Fruit fly (Drosophila melanogaster) whole organism, wandering third instar larva: ENCODE data around the gene crb.
A peak's percentile ranks its signal among the peaks of the same experiment; 100 is the strongest.

ENCODE experiments used
- Abd-B ChIP-seq: fragments of >200 bp; optimal IDR thresholded peaks from 2 replicates; lab custom pipeline; 2017; ENCODE audit warnings: missing biosample characterization, missing genetic modification characterization
- CG32264 ChIP-seq: fragments of 200-800 bp; sonication (Bioruptor generic); optimal IDR thresholded peaks from 2 replicates; lab custom pipeline; 2016; ENCODE audit warnings: missing biosample characterization, missing genetic modification characterization
- CG9705 ChIP-seq: fragments of 200-800 bp; sonication (Bioruptor generic); optimal IDR thresholded peaks from 2 replicates; lab custom pipeline; 2018; ENCODE audit warnings: missing biosample characterization, mild to moderate bottlenecking, missing genetic modification characterization
- CrebA ChIP-seq: fragments of 200-800 bp; sonication (Bioruptor generic); optimal IDR thresholded peaks from 2 replicates; lab custom pipeline; 2016; ENCODE audit warnings: missing biosample characterization, mild to moderate bottlenecking, missing genetic modification characterization, borderline replicate concordance
- Dfd ChIP-seq: fragments of >200 bp; optimal IDR thresholded peaks from 2 replicates; lab custom pipeline; 2017; ENCODE audit warnings: missing biosample characterization, missing genetic modification characterization
- Dif ChIP-seq: fragments of 200-275, 200-300 bp; sonication (Bioruptor generic); optimal IDR thresholded peaks from 2 replicates; lab custom pipeline; 2018; ENCODE audit warnings: missing biosample characterization, missing genetic modification characterization; ENCODE audit not compliant: partially characterized antibody
- GATAd ChIP-seq: sonication (Bioruptor generic); optimal IDR thresholded peaks from 2 replicates; lab custom pipeline; 2016; ENCODE audit warnings: missing biosample characterization, missing genetic modification characterization
- HLH106 ChIP-seq: fragments of 200-800 bp; optimal IDR thresholded peaks from 3 replicates; lab custom pipeline; 2019; ENCODE audit warnings: missing biosample characterization, mild to moderate bottlenecking, missing genetic modification characterization, moderate library complexity
- Hnf4 ChIP-seq: fragments of 200-800 bp; sonication (Bioruptor generic); optimal IDR thresholded peaks from 2 replicates; lab custom pipeline; 2016; ENCODE audit warnings: missing biosample characterization, mild to moderate bottlenecking, missing genetic modification characterization
- Hr78 ChIP-seq: fragments of >200 bp; optimal IDR thresholded peaks from 2 replicates; lab custom pipeline; 2017; ENCODE audit warnings: missing biosample characterization, missing genetic modification characterization
- Hr83 ChIP-seq: fragments of 200-300 bp; sonication (Bioruptor generic); optimal IDR thresholded peaks from 2 replicates; lab custom pipeline; 2016; ENCODE audit warnings: missing biosample characterization, mild to moderate bottlenecking, missing genetic modification characterization, moderate library complexity; ENCODE audit not compliant: poor library complexity, severe bottlenecking
- Jra ChIP-seq: sonication (Bioruptor generic); optimal IDR thresholded peaks from 2 replicates; lab custom pipeline; 2016; ENCODE audit warnings: missing biosample characterization, missing genetic modification characterization
- Mio ChIP-seq: sonication (Bioruptor generic); optimal IDR thresholded peaks from 2 replicates; lab custom pipeline; 2016; ENCODE audit warnings: missing biosample characterization, missing genetic modification characterization
- Myc ChIP-seq: fragments of >200 bp; optimal IDR thresholded peaks from 2 replicates; lab custom pipeline; 2017
- N ChIP-seq: fragments of >200 bp; optimal IDR thresholded peaks from 2 replicates; lab custom pipeline; 2018; ENCODE audit warnings: missing biosample characterization, missing external identifiers, missing genetic modification characterization
- OdsH ChIP-seq: fragments of 200-800 bp; sonication (Bioruptor generic); optimal IDR thresholded peaks from 2 replicates; lab custom pipeline; 2016; ENCODE audit warnings: missing biosample characterization, mild to moderate bottlenecking, missing genetic modification characterization
- Rel ChIP-seq, 2 experiments: fragments of 200-800 bp; sonication (Bioruptor generic) in 1 of 2; optimal IDR thresholded peaks; 2 replicates in 1 of 2; 3 replicates in 1 of 2; lab custom pipeline; 2016 to 2019; ENCODE audit warnings: mild to moderate bottlenecking in 2 of 2, missing biosample characterization in 2 of 2, missing genetic modification characterization in 2 of 2, moderate library complexity in 1 of 2
- Sp1 ChIP-seq: fragments of 200-800 bp; sonication (Bioruptor generic); optimal IDR thresholded peaks from 3 replicates; lab custom pipeline; 2019; ENCODE audit warnings: missing biosample characterization, mild to moderate bottlenecking, missing genetic modification characterization, moderate library complexity
- Vsx2 ChIP-seq: fragments of 200-300, 225-300 bp; sonication (Bioruptor generic); optimal IDR thresholded peaks from 2 replicates; lab custom pipeline; 2018; ENCODE audit warnings: missing biosample characterization, missing genetic modification characterization; ENCODE audit not compliant: partially characterized antibody
- br ChIP-seq: fragments of 200-800 bp; sonication (Bioruptor generic); optimal IDR thresholded peaks from 2 replicates; lab custom pipeline; 2016; ENCODE audit warnings: missing biosample characterization, missing genetic modification characterization
- brk ChIP-seq: fragments of 200-800 bp; sonication (Bioruptor generic); optimal IDR thresholded peaks from 2 replicates; lab custom pipeline; 2016; ENCODE audit warnings: missing biosample characterization, mild to moderate bottlenecking, missing genetic modification characterization
- dl ChIP-seq, 2 experiments: fragments of 175-275, 200-275 bp in 1 of 2; fragments of 200-275 bp in 1 of 2; sonication (Bioruptor generic); optimal IDR thresholded peaks; lab custom pipeline; 2018; ENCODE audit warnings: mild to moderate bottlenecking in 2 of 2, missing biosample characterization in 2 of 2, missing genetic modification characterization in 2 of 2, moderate library complexity in 2 of 2; ENCODE audit not compliant: partially characterized antibody in 2 of 2, insufficient read depth in 1 of 2
- dmrt93B ChIP-seq: fragments of 200-800 bp; sonication (Bioruptor generic); optimal IDR thresholded peaks from 2 replicates; lab custom pipeline; 2018; ENCODE audit warnings: missing biosample characterization, mild to moderate bottlenecking, missing genetic modification characterization
- dsf ChIP-seq: sonication (Bioruptor generic); optimal IDR thresholded peaks from 2 replicates; lab custom pipeline; 2016; ENCODE audit warnings: missing biosample characterization, missing genetic modification characterization, borderline replicate concordance
- ey ChIP-seq: fragments of 200-800 bp; sonication (Bioruptor generic); optimal IDR thresholded peaks from 2 replicates; lab custom pipeline; 2016; ENCODE audit warnings: missing biosample characterization, missing genetic modification characterization
- foxo ChIP-seq, 2 experiments: fragments of 200-800 bp; sonication (Bioruptor generic); optimal IDR thresholded peaks; 2 replicates in 1 of 2; 3 replicates in 1 of 2; lab custom pipeline; 2016 to 2017; ENCODE audit warnings: missing biosample characterization in 2 of 2, missing genetic modification characterization in 2 of 2
- fru ChIP-seq: fragments of 200-800 bp; sonication (Bioruptor generic); optimal IDR thresholded peaks from 3 replicates; lab custom pipeline; 2016; ENCODE audit warnings: missing biosample characterization, mild to moderate bottlenecking, missing genetic modification characterization
- h ChIP-seq: fragments of 200-800 bp; sonication (Bioruptor generic); optimal IDR thresholded peaks from 3 replicates; lab custom pipeline; 2016; ENCODE audit warnings: missing biosample characterization, mild to moderate bottlenecking, missing genetic modification characterization
- jim ChIP-seq: fragments of 175-275, 200-325 bp; sonication (Bioruptor generic); optimal IDR thresholded peaks from 2 replicates; lab custom pipeline; 2016; ENCODE audit warnings: missing biosample characterization, mild to moderate bottlenecking, missing genetic modification characterization
- lola ChIP-seq: fragments of >200 bp; optimal IDR thresholded peaks from 2 replicates; lab custom pipeline; 2017; ENCODE audit warnings: missing biosample characterization, missing genetic modification characterization
- pan ChIP-seq: fragments of >200 bp; optimal IDR thresholded peaks from 2 replicates; lab custom pipeline; 2017
- psq ChIP-seq: fragments of 200-800 bp; sonication (Bioruptor generic); optimal IDR thresholded peaks from 3 replicates; lab custom pipeline; 2017; ENCODE audit warnings: missing biosample characterization, mild to moderate bottlenecking, missing genetic modification characterization, moderate library complexity
- rgr ChIP-seq: fragments of 200-800 bp; sonication (Bioruptor generic); optimal IDR thresholded peaks from 3 replicates; lab custom pipeline; 2016; ENCODE audit warnings: missing biosample characterization, mild to moderate bottlenecking, missing genetic modification characterization
- sage ChIP-seq: fragments of 200-800 bp; sonication (Bioruptor generic); optimal IDR thresholded peaks from 2 replicates; lab custom pipeline; 2016; ENCODE audit warnings: missing biosample characterization, mild to moderate bottlenecking, missing genetic modification characterization
- sv ChIP-seq: fragments of 200-800 bp; sonication (Bioruptor generic); optimal IDR thresholded peaks from 3 replicates; lab custom pipeline; 2016; ENCODE audit warnings: missing biosample characterization, missing genetic modification characterization
- tai ChIP-seq: sonication (Bioruptor generic); optimal IDR thresholded peaks from 2 replicates; lab custom pipeline; 2016; ENCODE audit warnings: missing biosample characterization, missing genetic modification characterization
- usp ChIP-seq: fragments of >200 bp; optimal IDR thresholded peaks from 2 replicates; lab custom pipeline; 2017; ENCODE audit warnings: missing biosample characterization, missing genetic modification characterization
- woc ChIP-seq: sonication (Bioruptor generic); optimal IDR thresholded peaks from 2 replicates; lab custom pipeline; 2016; ENCODE audit warnings: missing biosample characterization, mild to moderate bottlenecking, missing genetic modification characterization

Gene crb

DNA sequence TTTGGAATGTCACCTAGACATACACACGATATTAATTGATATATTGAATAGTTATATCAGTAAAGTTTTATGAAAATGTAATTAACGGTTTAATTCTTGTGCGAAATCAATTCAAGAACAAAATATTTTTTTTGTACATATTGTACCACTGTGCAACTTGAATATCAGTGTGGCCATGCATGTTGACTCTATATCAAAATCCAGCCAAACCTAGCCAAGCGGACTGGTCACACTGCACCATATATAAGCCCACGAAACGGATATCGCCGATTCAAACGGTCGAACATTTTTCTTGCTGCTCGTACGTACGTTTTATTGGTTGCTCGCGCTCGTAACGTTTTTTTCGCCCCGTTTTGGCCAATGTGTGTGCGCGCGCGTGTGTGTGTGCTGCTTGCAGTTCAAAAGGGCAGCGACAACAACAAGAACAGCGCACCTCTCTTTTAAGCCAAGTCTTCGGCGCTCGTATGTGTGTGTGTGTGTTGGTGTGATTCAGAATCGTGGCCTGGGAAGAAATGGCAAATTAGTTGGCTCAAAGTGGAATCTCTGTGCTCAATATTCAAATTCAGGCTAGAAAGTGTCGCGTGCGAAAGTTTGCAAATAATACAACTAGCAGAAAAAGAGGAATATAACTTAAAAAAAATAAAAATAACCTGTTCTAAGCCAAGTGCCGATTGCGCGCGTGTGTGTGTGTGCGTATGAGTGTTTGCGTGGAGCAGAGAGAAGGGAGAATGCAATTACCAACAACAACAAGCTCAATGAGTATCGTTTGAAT lies at the start of gene crb:
TSS of gene crb (plus strand) at position 295 of the 772 bp plus-strand sequence.
- TF ChIP-seq woc (GFP tag; lab: Kevin White, UChicago) (no peak), Abd-B (GFP tag; lab: Kevin White, UChicago) (no peak), OdsH (GFP tag; lab: Kevin White, UChicago) (peak; percentile 56), usp (no peak), brk (no peak), CG32264 (GFP tag; lab: Kevin White, UChicago) (no peak), N (GFP tag; lab: Kevin White, UChicago) (no peak), HLH106 (tag; lab: Kevin White, UChicago) (peak; percentile 43), dmrt93B (GFP tag; lab: Kevin White, UChicago) (no peak), Myc (lab: Kevin White, UChicago) (no peak), rgr (GFP tag; lab: Kevin White, UChicago) (peak; percentile 67), CG9705 (peak; percentile 14), dsf (no peak), Dif (GFP tag; lab: Kevin White, UChicago) (peak; percentile 60), Hr83 (GFP tag; lab: Kevin White, UChicago) (peak; percentile 80), lola (GFP tag; lab: Kevin White, UChicago) (no peak), Jra (GFP tag; lab: Kevin White, UChicago) (peak; percentile 45), Dfd (GFP tag; lab: Kevin White, UChicago) (no peak), Vsx2 (no peak), h (GFP tag; lab: Kevin White, UChicago) (peak; percentile 65), br (GFP tag; lab: Kevin White, UChicago) (peak; percentile 68), fru (GFP tag; lab: Kevin White, UChicago) (peak; percentile 61), sv (GFP tag; lab: Kevin White, UChicago) (peak; percentile 37), pan (lab: Kevin White, UChicago) (no peak), psq (no peak), Mio (no peak), Rel (GFP tag; optimal IDR thresholded peaks at IDR 0.05; lab: Kevin White, UChicago) (no peak), Rel (tag; optimal IDR thresholded peaks at IDR 0.05; lab: Kevin White, UChicago) (peak; percentile 66), Hnf4 (GFP tag; lab: Kevin White, UChicago) (peak; percentile 69), foxo (GFP tag; optimal IDR thresholded peaks at IDR 0.05; lab: Kevin White, UChicago) (peak in 1 of 2 experiments; percentile 69), dl (GFP tag; optimal IDR thresholded peaks at IDR 0.05; lab: Kevin White, UChicago; ENCODE audit: insufficient read depth in 1 of 2, partially characterized antibody in 2 of 2) (no peak), sage (GFP tag; lab: Kevin White, UChicago) (no peak), Hr78 (no peak), GATAd (GFP tag; lab: Kevin White, UChicago) (no peak), Sp1 (GFP tag; lab: Kevin White, UChicago) (peak; percentile 54), CrebA (GFP tag; lab: Kevin White, UChicago) (no peak), ey (GFP tag; lab: Kevin White, UChicago) (peak; percentile 43), jim (GFP tag; lab: Kevin White, UChicago) (peak; percentile 39), tai (GFP tag; lab: Kevin White, UChicago) (no peak)

DNA sequence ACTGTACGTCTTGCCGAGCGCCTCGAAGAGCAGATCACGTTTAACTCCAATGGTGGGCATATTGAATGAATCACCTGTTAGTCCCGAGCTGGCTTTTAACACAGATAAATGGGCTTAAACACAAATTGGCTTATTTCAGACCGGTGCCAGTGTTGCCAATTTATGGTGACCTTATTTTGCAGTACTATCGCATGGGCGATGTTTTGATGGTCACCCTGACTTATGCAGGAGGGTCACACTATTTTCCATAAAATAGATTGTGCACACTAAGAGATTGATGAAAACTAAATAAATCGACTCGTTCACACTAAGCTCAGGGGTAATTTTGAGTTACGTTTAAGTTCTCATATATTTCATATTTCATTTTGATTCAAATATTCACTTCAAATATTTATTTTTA lies 42.4 kb upstream of the crb start, which contains the start of gene beta-PheRS:
TSS of gene beta-PheRS (minus strand) at position 186 of the 400 bp plus-strand sequence.
- TF ChIP-seq sv (GFP tag; lab: Kevin White, UChicago): peak; percentile 7
- peak; percentile 60 for TF ChIP-seq Hr83 (GFP tag; lab: Kevin White, UChicago)
- TF ChIP-seq N (GFP tag; lab: Kevin White, UChicago): peak; percentile 82
- TF ChIP-seq foxo (GFP tag; optimal IDR thresholded peaks at IDR 0.05; lab: Kevin White, UChicago): no peak
- TF ChIP-seq Vsx2: no peak
- TF ChIP-seq CG9705: peak; percentile 10
- peak; percentile 24 for TF ChIP-seq psq
- TF ChIP-seq ey (GFP tag; lab: Kevin White, UChicago): peak; percentile 23
